Worm (Caenorhabditis elegans): ENCODE data around the gene R02F2.6.

ce11 chrIII:5506936-5507335, 28.2 kb upstream of the R02F2.6 start:
- TF ChIP-seq ceh-82 (tag; optimal IDR thresholded peaks at IDR 0.05) (no peak), zag-1 (tag; optimal IDR thresholded peaks at IDR 0.05) (no peak), snpc-4 (tag; optimal IDR thresholded peaks at IDR 0.05) (no peak), saeg-2 (GFP tag; IDR thresholded peaks at IDR 0.05) (no peak)
